Fruit fly (Drosophila melanogaster) Kc167 (cell line): ENCODE results near the gene CG14567.

Experiments
- Myc ChIP-seq: fragments of >200 bp; optimal IDR thresholded peaks from 2 replicates; lab custom pipeline; 2017; ENCODE audit warnings: missing external identifiers
- Sin3A ChIP-seq: fragments of >200 bp; optimal IDR thresholded peaks from 2 replicates; lab custom pipeline; 2018; ENCODE audit warnings: missing external identifiers
- h ChIP-seq: fragments of >200 bp; optimal IDR thresholded peaks from 3 replicates; lab custom pipeline; 2018; ENCODE audit warnings: missing external identifiers
- insv ChIP-seq: fragments of >200 bp; optimal IDR thresholded peaks from 3 replicates; lab custom pipeline; 2018; ENCODE audit warnings: missing external identifiers
- psq ChIP-seq: fragments of >200 bp; optimal IDR thresholded peaks from 2 replicates; lab custom pipeline; 2017; ENCODE audit warnings: missing external identifiers

- TF ChIP-seq psq (lab: Kevin White, UChicago) (no peak), insv (lab: Kevin White, UChicago) (no peak), Sin3A (lab: Kevin White, UChicago) (no peak), h (lab: Kevin White, UChicago) (no peak), Myc (lab: Kevin White, UChicago) (no peak)
These were observed 43.6 kb downstream of the CG14567 start for dm6 chr3L:21694647-21695046.
